Worm (Caenorhabditis elegans) whole organism, L4 larva: ENCODE results near the gene ZK892.3.

Experiments
- F44E2.7 ChIP-seq: fragments of 200-800 bp; sonication (Bioruptor generic); IDR thresholded peaks from 2 replicates; pipeline ENCODE4 v2.1.2; 2022; ENCODE audit warnings: missing genetic modification characterization, missing compliant biosample characterization
- F49E8.2 ChIP-seq: sonication (generic microtip); optimal IDR thresholded peaks from 2 replicates; lab custom pipeline; 2016; ENCODE audit warnings: missing compliant biosample characterization, mild to moderate bottlenecking, missing genetic modification characterization, borderline replicate concordance
- R02D3.7 ChIP-seq: fragments of 150-350 bp; sonication (generic microtip); optimal IDR thresholded peaks from 3 replicates; lab custom pipeline; 2014; ENCODE audit warnings: missing biosample characterization, missing genetic modification characterization
- T20F7.1 ChIP-seq: fragments of 200-800 bp; sonication (Bioruptor generic); optimal IDR thresholded peaks from 2 replicates; lab custom pipeline; 2018; ENCODE audit warnings: mild to moderate bottlenecking, missing genetic modification characterization, missing compliant biosample characterization
- T26A8.4 ChIP-seq: fragments of 200-800 bp; sonication (Bioruptor generic); IDR thresholded peaks from 2 replicates; pipeline ENCODE4 v1.3.6; 2022; ENCODE audit warnings: missing genetic modification characterization, missing compliant biosample characterization
- Y48G9A.11 ChIP-seq: fragments of 200-800 bp; sonication (Bioruptor generic); IDR thresholded peaks from 2 replicates; pipeline ENCODE4 v1.3.6; 2022; ENCODE audit warnings: missing genetic modification reagents, missing genetic modification characterization, missing compliant biosample characterization
- Y75B8A.6 ChIP-seq: fragments of 200-800 bp; sonication (Bioruptor generic); IDR thresholded peaks from 2 replicates; pipeline ENCODE4 v1.3.6; 2022; ENCODE audit warnings: missing genetic modification reagents, missing genetic modification characterization, missing compliant biosample characterization
- ZK337.2 ChIP-seq: fragments of 200-800 bp; sonication (Bioruptor generic); IDR thresholded peaks from 2 replicates; pipeline ENCODE4 v1.3.6; 2022; ENCODE audit warnings: missing genetic modification reagents, missing genetic modification characterization, missing compliant biosample characterization
- aly-2 ChIP-seq: sonication (generic microtip); optimal IDR thresholded peaks from 2 replicates; lab custom pipeline; 2018; ENCODE audit warnings: missing biosample characterization, missing genetic modification characterization
- ama-1 ChIP-seq: fragments of 150-350 bp; optimal IDR thresholded peaks from 2 replicates; lab custom pipeline; 2014; ENCODE audit warnings: inconsistent platforms, mixed read lengths
- attf-4 ChIP-seq: sonication (generic microtip); optimal IDR thresholded peaks from 3 replicates; lab custom pipeline; 2017; ENCODE audit warnings: missing biosample characterization, missing genetic modification characterization
- ceh-20 ChIP-seq: fragments of 200-800 bp; sonication (Bioruptor generic); IDR thresholded peaks from 2 replicates; pipeline ENCODE4 v1.3.6; 2022; ENCODE audit warnings: missing genetic modification reagents, missing genetic modification characterization, missing compliant biosample characterization
- ceh-28 ChIP-seq: fragments of 150-350 bp; optimal IDR thresholded peaks from 2 replicates; lab custom pipeline; 2014; ENCODE audit warnings: missing biosample characterization, missing genetic modification reagents, missing genetic modification characterization
- ceh-44 ChIP-seq: fragments of 200-800 bp; sonication (Bioruptor generic); IDR thresholded peaks from 2 replicates; pipeline ENCODE4 v1.3.6; 2022; ENCODE audit warnings: missing genetic modification reagents, missing genetic modification characterization, missing compliant biosample characterization
- ceh-82 ChIP-seq: sonication (generic microtip); optimal IDR thresholded peaks from 2 replicates; lab custom pipeline; 2017; ENCODE audit warnings: missing biosample characterization, missing genetic modification characterization
- ces-1 ChIP-seq: fragments of 150-350 bp; sonication (generic microtip); optimal IDR thresholded peaks from 4 replicates; lab custom pipeline; 2014; ENCODE audit warnings: missing biosample characterization, missing genetic modification reagents, missing genetic modification characterization
- ctbp-1 ChIP-seq: fragments of 200-800 bp; sonication (Bioruptor generic); IDR thresholded peaks from 2 replicates; pipeline ENCODE4 v1.3.6; 2022; ENCODE audit warnings: missing genetic modification reagents, missing genetic modification characterization, missing compliant biosample characterization
- daf-19 ChIP-seq: fragments of 200-800 bp; sonication (Bioruptor generic); conservative IDR thresholded peaks from 2 replicates; pipeline ENCODE4 v1.3.6; 2022; ENCODE audit warnings: missing genetic modification characterization, missing compliant biosample characterization
- daf-8 ChIP-seq: fragments of 200-800 bp; sonication (Bioruptor generic); IDR thresholded peaks from 2 replicates; pipeline ENCODE4 v1.3.6; 2022; ENCODE audit warnings: missing genetic modification characterization, missing compliant biosample characterization
- dmd-6 ChIP-seq: fragments of 200-800 bp; sonication (Bioruptor generic); IDR thresholded peaks from 2 replicates; pipeline ENCODE4 v1.3.6; 2022; ENCODE audit warnings: missing genetic modification reagents, missing genetic modification characterization, missing compliant biosample characterization
- dmd-9 ChIP-seq: fragments of 200-800 bp; sonication (Bioruptor generic); IDR thresholded peaks from 2 replicates; pipeline ENCODE4 v1.3.6; 2022; ENCODE audit warnings: missing genetic modification reagents, missing genetic modification characterization, missing compliant biosample characterization
- dve-1 ChIP-seq: sonication (generic microtip); optimal IDR thresholded peaks from 2 replicates; lab custom pipeline; 2017; ENCODE audit warnings: antibody characterized with exemption, mild to moderate bottlenecking, missing genetic modification characterization, missing compliant biosample characterization; ENCODE audit not compliant: insufficient read depth
- egl-27 ChIP-seq: sonication (generic microtip); optimal IDR thresholded peaks from 3 replicates; lab custom pipeline; 2017; ENCODE audit warnings: missing biosample characterization, missing genetic modification reagents, missing genetic modification characterization
- egl-43 ChIP-seq: fragments of 200-800 bp; sonication (Bioruptor generic); IDR thresholded peaks from 2 replicates; pipeline ENCODE4 v1.3.6; 2022; ENCODE audit warnings: missing genetic modification reagents, missing genetic modification characterization, missing compliant biosample characterization
- fkh-10 ChIP-seq: fragments of 150-350 bp; optimal IDR thresholded peaks from 2 replicates; lab custom pipeline; 2014; ENCODE audit warnings: missing biosample characterization, missing genetic modification reagents, missing genetic modification characterization
- hif-1 ChIP-seq, 2 experiments: sonication (generic microtip); optimal IDR thresholded peaks; 2 replicates each; lab custom pipeline; 2016 to 2017; ENCODE audit warnings: missing compliant biosample characterization in 2 of 2, missing genetic modification characterization in 2 of 2, missing genetic modification reagents in 2 of 2, missing genotype in 2 of 2, mild to moderate bottlenecking in 1 of 2
- lim-7 ChIP-seq: fragments of 200-800 bp; sonication (Bioruptor generic); IDR thresholded peaks from 2 replicates; pipeline ENCODE4 v1.3.6; 2022; ENCODE audit warnings: missing genetic modification characterization, missing compliant biosample characterization
- lin-1 ChIP-seq: fragments of 200-800 bp; sonication (Bioruptor generic); IDR thresholded peaks from 2 replicates; pipeline ENCODE4 v1.3.6; 2022; ENCODE audit warnings: missing genetic modification reagents, missing genetic modification characterization, missing compliant biosample characterization
- lin-15B ChIP-seq: fragments of 150-350 bp; sonication (generic microtip); optimal IDR thresholded peaks from 3 replicates; lab custom pipeline; 2014; ENCODE audit warnings: missing biosample characterization, missing genetic modification characterization
- lin-38 ChIP-seq: fragments of 200-800 bp; sonication (Bioruptor generic); IDR thresholded peaks from 2 replicates; pipeline ENCODE4 v1.3.6; 2022; ENCODE audit warnings: missing genetic modification reagents, missing genetic modification characterization, missing compliant biosample characterization
- madf-9 ChIP-seq: fragments of 200-800 bp; sonication (Bioruptor generic); conservative IDR thresholded peaks from 2 replicates; pipeline ENCODE4 v1.3.6; 2022; ENCODE audit warnings: missing genetic modification reagents, missing genetic modification characterization, missing compliant biosample characterization
- mep-1 ChIP-seq: fragments of 150-350 bp; sonication (generic microtip); optimal IDR thresholded peaks from 3 replicates; lab custom pipeline; 2014; ENCODE audit warnings: missing biosample characterization, missing genetic modification characterization
- nhr-11 ChIP-seq: fragments of 150-350 bp; optimal IDR thresholded peaks from 2 replicates; lab custom pipeline; 2014; ENCODE audit warnings: missing biosample characterization, missing genetic modification characterization
- nhr-28 ChIP-seq: fragments of 150-350 bp; optimal IDR thresholded peaks from 2 replicates; lab custom pipeline; 2014; ENCODE audit warnings: missing biosample characterization, missing genetic modification characterization
- nhr-48 ChIP-seq: sonication (generic microtip); optimal IDR thresholded peaks from 2 replicates; lab custom pipeline; 2016; ENCODE audit warnings: mild to moderate bottlenecking, missing genetic modification characterization, missing compliant biosample characterization
- pha-4 ChIP-seq, 2 experiments: fragments of 150-350 bp in 1 of 2; fragments of 200-800 bp in 1 of 2; sonication (Bioruptor generic) in 1 of 2; IDR thresholded peaks in 1 of 2; optimal IDR thresholded peaks in 1 of 2; 2 replicates each; pipeline versions ENCODE4 v1.3.6 to Lab custom; 2014 to 2022; ENCODE audit warnings: missing genetic modification characterization in 2 of 2, missing genetic modification reagents in 2 of 2, missing biosample characterization in 1 of 2, missing compliant biosample characterization in 1 of 2
- php-3 ChIP-seq: fragments of 200-800 bp; sonication (Bioruptor generic); IDR thresholded peaks from 2 replicates; pipeline ENCODE4 v1.3.6; 2022; ENCODE audit warnings: missing genetic modification reagents, missing genetic modification characterization, missing compliant biosample characterization
- pqm-1 ChIP-seq: sonication (generic microtip); optimal IDR thresholded peaks from 2 replicates; lab custom pipeline; 2017; ENCODE audit warnings: missing biosample characterization, missing genetic modification characterization
- saeg-2 ChIP-seq: fragments of 200-800 bp; sonication (Bioruptor generic); IDR thresholded peaks from 2 replicates; pipeline ENCODE4 v1.3.6; 2022; ENCODE audit warnings: missing genetic modification reagents, missing genetic modification characterization, missing compliant biosample characterization
- sdz-12 ChIP-seq: fragments of 200-800 bp; sonication (Bioruptor generic); optimal IDR thresholded peaks from 2 replicates; lab custom pipeline; 2018; ENCODE audit warnings: mild to moderate bottlenecking, missing genetic modification characterization, missing compliant biosample characterization
- skn-1 ChIP-seq: fragments of 150-350 bp; optimal IDR thresholded peaks from 2 replicates; lab custom pipeline; 2014; ENCODE audit warnings: missing biosample characterization, missing genetic modification characterization
- tag-97 ChIP-seq: fragments of 200-800 bp; sonication (Bioruptor generic); IDR thresholded peaks from 2 replicates; pipeline ENCODE4 v1.3.6; 2022; ENCODE audit warnings: missing genetic modification characterization, missing compliant biosample characterization
- unc-130 ChIP-seq: sonication (generic microtip); optimal IDR thresholded peaks from 2 replicates; lab custom pipeline; 2016; ENCODE audit warnings: missing genetic modification reagents, missing genetic modification characterization, missing compliant biosample characterization
- unc-39 ChIP-seq: sonication (generic microtip); optimal IDR thresholded peaks from 2 replicates; lab custom pipeline; 2017; ENCODE audit warnings: missing biosample characterization, missing genetic modification characterization
- unc-62 ChIP-seq, 3 experiments: fragments of 150-350 bp in 1 of 3; sonication (generic microtip); optimal IDR thresholded peaks in 2 of 3; peaks in 1 of 3; 1 replicate in 1 of 3; 2 replicates in 2 of 3; lab custom pipeline; 2014 to 2017; ENCODE audit warnings: missing biosample characterization in 3 of 3, missing genetic modification characterization in 3 of 3, missing genetic modification reagents in 3 of 3, missing genotype in 1 of 3
- vab-7 ChIP-seq: fragments of 200-800 bp; sonication (Bioruptor generic); IDR thresholded peaks from 2 replicates; pipeline ENCODE4 v1.3.6; 2022; ENCODE audit warnings: missing genetic modification reagents, missing genetic modification characterization, missing compliant biosample characterization
- zag-1 ChIP-seq: fragments of 150-350 bp; optimal IDR thresholded peaks from 2 replicates; lab custom pipeline; 2014; ENCODE audit warnings: missing biosample characterization, missing genetic modification characterization
- zip-2 ChIP-seq: fragments of 150-350 bp; optimal IDR thresholded peaks from 2 replicates; lab custom pipeline; 2014; ENCODE audit warnings: missing biosample characterization, missing genetic modification characterization
- ztf-11 ChIP-seq: fragments of 150-350 bp; optimal IDR thresholded peaks from 2 replicates; lab custom pipeline; 2014; ENCODE audit warnings: missing biosample characterization, missing genetic modification characterization
- ztf-7 ChIP-seq: fragments of 150-350 bp; optimal IDR thresholded peaks from 2 replicates; lab custom pipeline; 2014; ENCODE audit warnings: missing biosample characterization, missing genetic modification characterization

ZK892.3 gene

DNA sequence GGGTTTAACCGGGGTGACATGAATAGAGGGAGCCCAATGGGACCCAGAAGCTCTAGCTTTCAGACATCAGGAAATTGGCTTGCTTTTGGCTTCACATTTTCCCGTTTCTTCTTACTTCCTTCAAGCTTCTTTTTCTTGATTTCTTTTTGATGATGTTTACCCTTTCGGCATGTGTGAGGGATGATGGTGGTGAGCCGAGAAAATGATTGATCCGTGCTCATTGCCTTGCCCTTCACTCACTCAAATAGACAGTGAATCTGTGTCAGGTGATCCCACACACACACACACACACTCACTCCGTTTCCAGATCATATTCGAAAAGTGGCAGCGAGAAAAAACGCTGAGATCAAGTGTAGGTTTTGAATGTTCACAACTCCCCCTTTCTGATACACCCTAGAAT is 7.0 kb upstream of the ZK892.3 start:
- TF ChIP-seq sdz-12 (GFP tag; lab: Kevin White, UChicago) (no peak), T20F7.1 (GFP tag; lab: Kevin White, UChicago) (no peak), ztf-7 (no peak), ZK337.2 (GFP tag; lab: Robert Waterston, UW) (no peak), egl-43 (GFP tag; lab: Robert Waterston, UW) (no peak), unc-62 (GFP tag; optimal IDR thresholded peaks at IDR 0.05 in 1 of 2; lab: Kevin White, UChicago) (peak in 1 of 2 experiments; percentile 91), unc-62 (tag; optimal IDR thresholded peaks at IDR 0.05; lab: Kevin White, UChicago) (no peak), ceh-20 (GFP tag; lab: Robert Waterston, UW) (peak; percentile 14; the same call in 1 of the 2 replicates), attf-4 (no peak), nhr-11 (tag; lab: Kevin White, UChicago) (peak; percentile 39), lim-7 (no peak), tag-97 (GFP tag; lab: Robert Waterston, UW) (no peak), aly-2 (tag; lab: Kevin White, UChicago) (no peak), zag-1 (tag; lab: Kevin White, UChicago) (no peak)
- TF ChIP-seq, all 104 proteins: peak for 3

ce11 chrII:10001065-10001464 is 581 bp upstream of the ZK892.3 start, which contains the start of gene nlt-1:
Gene nlt-1, minus strand, starts transcription at chrII:10001142.
- TF ChIP-seq F49E8.2: no peak
- no peak for TF ChIP-seq daf-19 (GFP tag; lab: Robert Waterston, UW)
- TF ChIP-seq ceh-20 (GFP tag; lab: Robert Waterston, UW): peak; percentile 92
- no peak for TF ChIP-seq R02D3.7 (tag; lab: Kevin White, UChicago)
- TF ChIP-seq pqm-1 (tag; lab: Kevin White, UChicago): peak; percentile 91
- no peak for TF ChIP-seq vab-7 (GFP tag; lab: Robert Waterston, UW)
- no peak for TF ChIP-seq ceh-82
- TF ChIP-seq ZK337.2 (GFP tag; lab: Robert Waterston, UW): no peak
- TF ChIP-seq lin-38 (GFP tag; lab: Robert Waterston, UW): no peak
- peak; percentile 91 for TF ChIP-seq dmd-6 (GFP tag; lab: Robert Waterston, UW)
- no peak for TF ChIP-seq fkh-10 (GFP tag; lab: Kevin White, UChicago)
- TF ChIP-seq egl-27 (tag; lab: Kevin White, UChicago): no peak
- TF ChIP-seq lin-15B (tag; lab: Kevin White, UChicago): no peak
- TF ChIP-seq ceh-28: no peak
- TF ChIP-seq madf-9 (GFP tag; lab: Robert Waterston, UW): no peak
- TF ChIP-seq hif-1 (tag; optimal IDR thresholded peaks at IDR 0.05; lab: Kevin White, UChicago): no peak
- no peak for TF ChIP-seq ztf-11 (tag; lab: Kevin White, UChicago)
- TF ChIP-seq ama-1 (lab: Kevin White, UChicago): no peak
- TF ChIP-seq unc-130 (GFP tag; lab: Kevin White, UChicago): no peak
- no peak for TF ChIP-seq Y48G9A.11 (GFP tag; lab: Robert Waterston, UW)
- peak; percentile 70 for TF ChIP-seq nhr-48 (tag; lab: Kevin White, UChicago)
- TF ChIP-seq nhr-28 (tag; lab: Kevin White, UChicago): peak; percentile 96
- TF ChIP-seq pha-4 (GFP tag; IDR thresholded peaks at IDR 0.05; lab: Robert Waterston, UW): no peak
- TF ChIP-seq pha-4 (tag; optimal IDR thresholded peaks at IDR 0.05; lab: Kevin White, UChicago): no peak
- TF ChIP-seq saeg-2 (GFP tag; lab: Robert Waterston, UW): no peak
- no peak for TF ChIP-seq ctbp-1 (GFP tag; lab: Robert Waterston, UW)
- TF ChIP-seq nhr-11 (tag; lab: Kevin White, UChicago): peak; percentile 28
- no peak for TF ChIP-seq zip-2 (tag; lab: Kevin White, UChicago)
- TF ChIP-seq dve-1: peak; percentile 81
- TF ChIP-seq daf-8 (GFP tag; lab: Robert Waterston, UW): no peak
- TF ChIP-seq sdz-12 (GFP tag; lab: Kevin White, UChicago): no peak
- no peak for TF ChIP-seq dmd-9
- 0 out of 2 replicates have a peak, but pooled peaks have one; percentile 44 for TF ChIP-seq lin-1 (GFP tag; lab: Robert Waterston, UW)
- TF ChIP-seq unc-39 (tag; lab: Kevin White, UChicago): no peak
- no peak for TF ChIP-seq ces-1
- TF ChIP-seq php-3 (GFP tag; lab: Robert Waterston, UW): peak; percentile 98
- no peak for TF ChIP-seq T26A8.4 (GFP tag; lab: Robert Waterston, UW)
- no peak for TF ChIP-seq ceh-44 (GFP tag; lab: Robert Waterston, UW)
- peak; percentile 44 for TF ChIP-seq mep-1
- no peak for TF ChIP-seq F44E2.7
- TF ChIP-seq skn-1 (tag; lab: Kevin White, UChicago): no peak
- TF ChIP-seq Y75B8A.6 (GFP tag; lab: Robert Waterston, UW): no peak
